Worm (Caenorhabditis elegans): ENCODE measurements around the gene dnc-2.

- TF ChIP-seq dve-1 (tag; optimal IDR thresholded peaks at IDR 0.05) (no peak), ceh-14 (tag; optimal IDR thresholded peaks at IDR 0.05) (no peak), lin-11 (tag; optimal IDR thresholded peaks at IDR 0.05) (no peak), tbx-2 (tag; optimal IDR thresholded peaks at IDR 0.05) (no peak), nfya-1 (tag; optimal IDR thresholded peaks at IDR 0.05) (peak; percentile 65), hlh-30 (tag; optimal IDR thresholded peaks at IDR 0.05; ENCODE audit: insufficient read depth) (no peak), unc-86 (tag; optimal IDR thresholded peaks at IDR 0.05) (no peak), odd-2 (tag; optimal IDR thresholded peaks at IDR 0.05) (no peak), pat-9 (tag; optimal IDR thresholded peaks at IDR 0.05) (no peak), ama-1 (optimal IDR thresholded peaks at IDR 0.05) (no peak), syd-9 (tag; optimal IDR thresholded peaks at IDR 0.05) (no peak), ref-2 (tag; optimal IDR thresholded peaks at IDR 0.05) (no peak)
These were observed 32.8 kb upstream of the dnc-2 start, which contains the start of the genes nono-1 and nop-1 for ce11 chrIII:5958172-5958886.
